Worm (Caenorhabditis elegans) whole organism, young adult: ENCODE data around the gene F56A8.5.

Experiments
- B0336.3 ChIP-seq: fragments of 200-800 bp; sonication (Bioruptor generic); IDR thresholded peaks from 2 replicates; pipeline ENCODE4 v1.3.6; 2022; ENCODE audit warnings: missing genetic modification characterization, missing compliant biosample characterization
- C06A6.2 ChIP-seq: fragments of 200-800 bp; sonication (Bioruptor generic); conservative IDR thresholded peaks from 2 replicates; pipeline ENCODE4 v1.3.6; 2022; ENCODE audit warnings: missing genetic modification characterization, missing compliant biosample characterization
- D2030.7 ChIP-seq: fragments of 200-800 bp; sonication (Bioruptor generic); IDR thresholded peaks from 2 replicates; pipeline ENCODE4 v1.3.6; 2022; ENCODE audit warnings: missing genetic modification reagents, missing genetic modification characterization, missing compliant biosample characterization
- F37B4.10 ChIP-seq: fragments of 200-800 bp; sonication (Bioruptor generic); IDR thresholded peaks from 2 replicates; pipeline ENCODE4 v1.3.6; 2022; ENCODE audit warnings: missing genetic modification characterization, missing compliant biosample characterization
- F55B11.4 ChIP-seq: sonication (generic microtip); optimal IDR thresholded peaks from 2 replicates; lab custom pipeline; 2016; ENCODE audit warnings: missing compliant biosample characterization, missing genetic modification characterization, borderline replicate concordance; ENCODE audit not compliant: insufficient read depth
- Y53F4B.3 ChIP-seq: fragments of 200-800 bp; sonication (Bioruptor generic); IDR thresholded peaks from 2 replicates; pipeline ENCODE4 v1.3.6; 2022; ENCODE audit warnings: missing genetic modification reagents, missing genetic modification characterization, missing compliant biosample characterization
- Y53G8AR.9 ChIP-seq: fragments of 200-800 bp; sonication (Bioruptor generic); conservative IDR thresholded peaks from 2 replicates; pipeline ENCODE4 v1.3.6; 2022; ENCODE audit warnings: missing genetic modification reagents, missing genetic modification characterization, missing compliant biosample characterization
- Y95B8A.8 ChIP-seq: fragments of 200-800 bp; sonication (Bioruptor generic); IDR thresholded peaks from 2 replicates; pipeline ENCODE4 v1.3.6; 2022; ENCODE audit warnings: missing genetic modification reagents, missing genetic modification characterization, missing compliant biosample characterization
- akir-1 ChIP-seq: fragments of 200-800 bp; sonication (Bioruptor generic); optimal IDR thresholded peaks from 2 replicates; lab custom pipeline; 2018; ENCODE audit warnings: mild to moderate bottlenecking, missing genetic modification characterization, moderate library complexity, missing compliant biosample characterization
- ama-1 ChIP-seq, 3 experiments: fragments of 150-350 bp in 1 of 3; sonication (generic microtip) in 2 of 3; optimal IDR thresholded peaks; 2 replicates each; lab custom pipeline; 2014 to 2018; ENCODE audit warnings: missing biosample characterization in 2 of 3, missing genetic modification characterization in 2 of 3, missing genetic modification reagents in 2 of 3
- atf-7 ChIP-seq: sonication (generic microtip); optimal IDR thresholded peaks from 2 replicates; lab custom pipeline; 2017; ENCODE audit warnings: mild to moderate bottlenecking, missing genetic modification characterization, missing compliant biosample characterization
- attf-3 ChIP-seq: fragments of 200-800 bp; sonication (Bioruptor generic); conservative IDR thresholded peaks from 2 replicates; pipeline ENCODE4 v1.3.6; 2022; ENCODE audit warnings: missing genetic modification reagents, missing genetic modification characterization, missing compliant biosample characterization
- attf-5 ChIP-seq: fragments of 200-800 bp; sonication (Bioruptor generic); optimal IDR thresholded peaks from 2 replicates; lab custom pipeline; 2018; ENCODE audit warnings: mild to moderate bottlenecking, missing genetic modification characterization, missing compliant biosample characterization
- bed-1 ChIP-seq: fragments of 200-800 bp; sonication (Bioruptor generic); IDR thresholded peaks from 2 replicates; pipeline ENCODE4 v1.3.6; 2022; ENCODE audit warnings: missing genetic modification reagents, missing genetic modification characterization, missing compliant biosample characterization
- ceh-27 ChIP-seq: fragments of 200-800 bp; sonication (Bioruptor generic); optimal IDR thresholded peaks from 2 replicates; lab custom pipeline; 2018; ENCODE audit warnings: mild to moderate bottlenecking, missing genetic modification characterization, moderate library complexity, missing compliant biosample characterization
- ceh-58 ChIP-seq: fragments of 200-800 bp; sonication (Bioruptor generic); IDR thresholded peaks from 2 replicates; pipeline ENCODE4 v1.3.6; 2022; ENCODE audit warnings: missing genetic modification characterization, missing compliant biosample characterization
- chd-7 ChIP-seq: sonication (generic microtip); optimal IDR thresholded peaks from 2 replicates; lab custom pipeline; 2016; ENCODE audit warnings: mild to moderate bottlenecking, missing genetic modification characterization, moderate library complexity, missing compliant biosample characterization
- dpff-1 ChIP-seq: sonication (generic microtip); optimal IDR thresholded peaks from 2 replicates; lab custom pipeline; 2017; ENCODE audit warnings: mild to moderate bottlenecking, missing genetic modification characterization, missing compliant biosample characterization
- fkh-3 ChIP-seq: sonication (generic microtip); optimal IDR thresholded peaks from 2 replicates; lab custom pipeline; 2016; ENCODE audit warnings: mild to moderate bottlenecking, missing genetic modification characterization, missing compliant biosample characterization
- gei-17 ChIP-seq: fragments of 200-800 bp; sonication (Bioruptor generic); optimal IDR thresholded peaks from 2 replicates; lab custom pipeline; 2018; ENCODE audit warnings: mild to moderate bottlenecking, missing genetic modification characterization, missing compliant biosample characterization
- him-1 ChIP-seq: sonication (generic microtip); optimal IDR thresholded peaks from 2 replicates; lab custom pipeline; 2016; ENCODE audit warnings: missing genotype, missing genetic modification reagents, missing genetic modification characterization, missing compliant biosample characterization
- hmg-20 ChIP-seq: fragments of 200-800 bp; sonication (Bioruptor generic); IDR thresholded peaks from 2 replicates; pipeline ENCODE4 v1.3.6; 2022; ENCODE audit warnings: missing genetic modification reagents, missing genetic modification characterization, missing compliant biosample characterization
- hrde-1 ChIP-seq: sonication (generic microtip); optimal IDR thresholded peaks from 2 replicates; lab custom pipeline; 2016; ENCODE audit warnings: missing genetic modification characterization, mild to moderate bottlenecking, missing compliant biosample characterization, moderate library complexity, missing genotype, missing genetic modification reagents, borderline replicate concordance
- lag-1 ChIP-seq: fragments of 200-800 bp; sonication (Bioruptor generic); IDR thresholded peaks from 2 replicates; pipeline ENCODE4 v1.3.6; 2022; ENCODE audit warnings: missing genetic modification reagents, missing genetic modification characterization, missing compliant biosample characterization
- let-526 ChIP-seq: fragments of 200-800 bp; sonication (Bioruptor generic); IDR thresholded peaks from 2 replicates; pipeline ENCODE4 v1.3.6; 2022; ENCODE audit warnings: missing genetic modification reagents, missing genetic modification characterization, missing compliant biosample characterization
- let-607 ChIP-seq, 2 experiments: fragments of 200-800 bp in 1 of 2; sonication (Bioruptor generic) in 1 of 2; sonication (generic microtip) in 1 of 2; optimal IDR thresholded peaks; 2 replicates each; lab custom pipeline; 2016 to 2018; ENCODE audit warnings: mild to moderate bottlenecking in 2 of 2, missing compliant biosample characterization in 2 of 2, missing genetic modification characterization in 2 of 2, moderate library complexity in 2 of 2, missing genotype in 1 of 2
- lin-26 ChIP-seq: fragments of 200-800 bp; sonication (Bioruptor generic); IDR thresholded peaks from 2 replicates; pipeline ENCODE4 v1.3.6; 2022; ENCODE audit warnings: missing genetic modification reagents, missing genetic modification characterization, missing compliant biosample characterization
- lin-35 ChIP-seq, 3 experiments: fragments of 150-350 bp in 2 of 3; sonication (generic microtip) in 1 of 3; optimal IDR thresholded peaks; 2 replicates each; lab custom pipeline; 2014 to 2018; ENCODE audit warnings: missing biosample characterization in 3 of 3, missing genetic modification characterization in 3 of 3, missing genetic modification reagents in 3 of 3
- lin-40 ChIP-seq: sonication (generic microtip); optimal IDR thresholded peaks from 2 replicates; lab custom pipeline; 2016; ENCODE audit warnings: missing genetic modification characterization, mild to moderate bottlenecking, missing compliant biosample characterization, missing genotype, missing genetic modification reagents
- madf-10 ChIP-seq: sonication (generic microtip); optimal IDR thresholded peaks from 2 replicates; lab custom pipeline; 2016; ENCODE audit warnings: mild to moderate bottlenecking, missing genetic modification characterization, missing compliant biosample characterization
- madf-3 ChIP-seq: fragments of 200-800 bp; sonication (Bioruptor generic); IDR thresholded peaks from 2 replicates; pipeline ENCODE4 v1.3.6; 2022; ENCODE audit warnings: missing genetic modification reagents, missing genetic modification characterization, missing compliant biosample characterization
- mel-28 ChIP-seq: sonication (generic microtip); optimal IDR thresholded peaks from 2 replicates; lab custom pipeline; 2016; ENCODE audit warnings: borderline replicate concordance, mild to moderate bottlenecking, missing genetic modification characterization, missing compliant biosample characterization
- mxl-1 ChIP-seq: sonication (generic microtip); optimal IDR thresholded peaks from 2 replicates; lab custom pipeline; 2016; ENCODE audit warnings: missing genetic modification characterization, missing compliant biosample characterization
- nfyb-1 ChIP-seq: fragments of 200-800 bp; sonication (Bioruptor generic); IDR thresholded peaks from 2 replicates; pipeline ENCODE4 v1.3.6; 2022; ENCODE audit warnings: missing genetic modification reagents, missing genetic modification characterization, missing compliant biosample characterization
- nhr-179 ChIP-seq: sonication (generic microtip); optimal IDR thresholded peaks from 2 replicates; lab custom pipeline; 2016; ENCODE audit warnings: mild to moderate bottlenecking, missing genetic modification characterization, missing compliant biosample characterization
- rec-8 ChIP-seq, 2 experiments: sonication (generic microtip); optimal IDR thresholded peaks; 2 replicates each; lab custom pipeline; 2016; ENCODE audit warnings: mild to moderate bottlenecking in 2 of 2, missing genetic modification characterization in 2 of 2, missing genetic modification reagents in 2 of 2, missing genotype in 2 of 2, missing biosample characterization in 1 of 2, missing compliant biosample characterization in 1 of 2, moderate library complexity in 1 of 2
- rpc-1 ChIP-seq, 2 experiments: fragments of 150-350 bp in 1 of 2; sonication (generic microtip) in 1 of 2; optimal IDR thresholded peaks; 2 replicates each; lab custom pipeline; 2014 to 2018; ENCODE audit warnings: missing biosample characterization in 1 of 2, missing genetic modification characterization in 1 of 2, missing genetic modification reagents in 1 of 2, missing genotype in 1 of 2
- sdz-38 ChIP-seq: sonication (generic microtip); optimal IDR thresholded peaks from 2 replicates; lab custom pipeline; 2016; ENCODE audit warnings: missing genotype, missing genetic modification characterization, missing compliant biosample characterization
- snpc-1.3 ChIP-seq: sonication (generic microtip); optimal IDR thresholded peaks from 2 replicates; lab custom pipeline; 2017; ENCODE audit warnings: missing genetic modification characterization, mild to moderate bottlenecking, missing compliant biosample characterization, antibody characterized with exemption, moderate library complexity, missing genotype, missing genetic modification reagents; ENCODE audit not compliant: insufficient read depth
- snpc-3.4 ChIP-seq: sonication (generic microtip); optimal IDR thresholded peaks from 2 replicates; lab custom pipeline; 2017; ENCODE audit warnings: missing genetic modification characterization, mild to moderate bottlenecking, missing compliant biosample characterization, antibody characterized with exemption, moderate library complexity, missing genotype, missing genetic modification reagents
- snpc-4 ChIP-seq, 5 experiments: fragments of 150-350 bp in 1 of 5; sonication (generic microtip) in 4 of 5; optimal IDR thresholded peaks; 2 replicates each; lab custom pipeline; 2014 to 2018; ENCODE audit warnings: missing genetic modification characterization in 5 of 5, missing biosample characterization in 3 of 5, antibody characterized with exemption in 2 of 5, mild to moderate bottlenecking in 2 of 5, missing compliant biosample characterization in 2 of 5, missing genotype in 2 of 5, moderate library complexity in 2 of 5, missing genetic modification reagents in 1 of 5
- tbp1 ChIP-seq: fragments of 200-800 bp; sonication (Bioruptor generic); optimal IDR thresholded peaks from 2 replicates; lab custom pipeline; 2018; ENCODE audit warnings: mild to moderate bottlenecking, missing genetic modification characterization, missing compliant biosample characterization
- tbx-9 ChIP-seq: sonication (generic microtip); optimal IDR thresholded peaks from 2 replicates; lab custom pipeline; 2016; ENCODE audit warnings: borderline replicate concordance, missing genetic modification characterization, inconsistent platforms, missing compliant biosample characterization
- tlf-1 ChIP-seq: fragments of 200-800 bp; sonication (Bioruptor generic); optimal IDR thresholded peaks from 2 replicates; lab custom pipeline; 2018; ENCODE audit warnings: mild to moderate bottlenecking, missing genetic modification characterization, missing compliant biosample characterization
- unc-130 ChIP-seq: sonication (generic microtip); optimal IDR thresholded peaks from 2 replicates; lab custom pipeline; 2016; ENCODE audit warnings: missing genetic modification reagents, missing genetic modification characterization, missing compliant biosample characterization

F56A8.5 gene

ce11 chrIII:13268856-13269255 lies 3.2 kb downstream of the F56A8.5 start, which contains the start of gene cpf-2:
cpf-2 (minus strand) TSS chrIII:13268883.
- TF ChIP-seq lin-40 (tag; lab: Kevin White, UChicago) (peak; percentile 70), mel-28 (no peak), tbx-9 (tag; lab: Kevin White, UChicago) (no peak), chd-7 (tag; lab: Kevin White, UChicago) (peak; percentile 13), akir-1 (GFP tag; lab: Kevin White, UChicago) (no peak), D2030.7 (GFP tag; lab: Robert Waterston, UW) (0 out of 2 replicates have a peak, but pooled peaks have one; percentile 24), fkh-3 (tag; lab: Kevin White, UChicago) (no peak), gei-17 (GFP tag; lab: Kevin White, UChicago) (no peak), F37B4.10 (GFP tag; lab: Robert Waterston, UW) (no peak), attf-5 (GFP tag; lab: Kevin White, UChicago) (peak; percentile 41), lin-35 (GFP tag; optimal IDR thresholded peaks at IDR 0.05; lab: Kevin White, UChicago) (peak in 1 of 3 experiments; percentile 35), nfyb-1 (GFP tag; lab: Robert Waterston, UW) (peak; percentile 48; the same call in 1 of the 2 replicates), ceh-27 (GFP tag; lab: Kevin White, UChicago) (peak; percentile 20), hmg-20 (GFP tag; lab: Robert Waterston, UW) (no peak), tlf-1 (peak; percentile 14), dpff-1 (tag; lab: Kevin White, UChicago) (no peak), snpc-4 (GFP tag; optimal IDR thresholded peaks at IDR 0.05; lab: Kevin White, UChicago) (no peak), snpc-4 (tag; optimal IDR thresholded peaks at IDR 0.05; lab: Kevin White, UChicago) (peak in 2 of 4 experiments; percentile 15 to 22), ama-1 (optimal IDR thresholded peaks at IDR 0.05; lab: Kevin White, UChicago) (no peak), ama-1 (GFP tag; optimal IDR thresholded peaks at IDR 0.05; lab: Kevin White, UChicago) (peak in 1 of 2 experiments; percentile 34), Y95B8A.8 (GFP tag; lab: Robert Waterston, UW) (no peak), snpc-3.4 (tag; lab: Kevin White, UChicago) (peak; percentile 45), lin-26 (0 out of 2 replicates have a peak, but pooled peaks have one; percentile 26), snpc-1.3 (tag; lab: Kevin White, UChicago) (peak; percentile 62), madf-10 (tag; lab: Kevin White, UChicago) (peak; percentile 23), mxl-1 (no peak), rpc-1 (optimal IDR thresholded peaks at IDR 0.05; lab: Kevin White, UChicago) (peak; percentile 52), rpc-1 (tag; optimal IDR thresholded peaks at IDR 0.05; lab: Kevin White, UChicago) (no peak), bed-1 (GFP tag; lab: Robert Waterston, UW) (no peak), let-607 (tag; optimal IDR thresholded peaks at IDR 0.05; lab: Kevin White, UChicago) (peak in 1 of 2 experiments; percentile 51), Y53F4B.3 (no peak), let-526 (GFP tag; lab: Robert Waterston, UW) (0 out of 2 replicates have a peak, but pooled peaks have one; percentile 10), C06A6.2 (peak; percentile 67), attf-3 (GFP tag; lab: Robert Waterston, UW) (no peak), F55B11.4 (tag; lab: Kevin White, UChicago) (no peak), sdz-38 (tag; lab: Kevin White, UChicago) (no peak), atf-7 (tag; lab: Kevin White, UChicago) (peak; percentile 48), unc-130 (GFP tag; lab: Kevin White, UChicago) (peak; percentile 29), B0336.3 (GFP tag; lab: Robert Waterston, UW) (peak; percentile 41; the same call in 1 of the 2 replicates), ceh-58 (GFP tag; lab: Robert Waterston, UW) (no peak), nhr-179 (tag; lab: Kevin White, UChicago) (no peak), hrde-1 (tag; lab: Kevin White, UChicago) (peak; percentile 1), Y53G8AR.9 (GFP tag; lab: Robert Waterston, UW) (0 out of 2 replicates have a peak, but pooled peaks have one; percentile 29), him-1 (peak; percentile 84), madf-3 (GFP tag; lab: Robert Waterston, UW) (peak; percentile 81; the same call in 1 of the 2 replicates), tbp1 (GFP tag; lab: Kevin White, UChicago) (peak; percentile 41), rec-8 (tag; optimal IDR thresholded peaks at IDR 0.05; lab: Kevin White, UChicago) (no peak), lag-1 (no peak)
